Fruit fly (Drosophila melanogaster) whole organism, embryonic: ENCODE measurements around the gene Cp16.
A peak's percentile ranks its signal among the peaks of the same experiment; 100 is the strongest.

Experiments
- CG11456 ChIP-seq: fragments of 200-800 bp; sonication (Bioruptor generic); IDR thresholded peaks from 3 replicates; pipeline ENCODE4 v1.3.6; 2022; ENCODE audit warnings: missing biosample characterization, missing genetic modification characterization
- CG14014 ChIP-seq: fragments of 200-800 bp; sonication (Bioruptor generic); IDR thresholded peaks from 2 replicates; pipeline ENCODE4 v1.3.6; 2022; ENCODE audit warnings: missing biosample characterization, missing genetic modification characterization
- CG15479 ChIP-seq: fragments of 200-800 bp; sonication (Bioruptor generic); optimal IDR thresholded peaks from 3 replicates; lab custom pipeline; 2019; ENCODE audit warnings: missing biosample characterization, mild to moderate bottlenecking, missing genetic modification characterization, moderate library complexity
- CG15696 ChIP-seq: fragments of 200-800 bp; sonication (Bioruptor generic); optimal IDR thresholded peaks from 2 replicates; lab custom pipeline; 2019; ENCODE audit warnings: missing biosample characterization, mild to moderate bottlenecking, missing genetic modification characterization, moderate library complexity
- CG16813 ChIP-seq: fragments of 200-800 bp; sonication (Bioruptor generic); IDR thresholded peaks from 3 replicates; pipeline ENCODE4 v1.3.6; 2022; ENCODE audit warnings: missing biosample characterization, missing genetic modification characterization; ENCODE audit not compliant: partially characterized antibody
- CG30020 ChIP-seq: fragments of 200-800 bp; optimal IDR thresholded peaks from 2 replicates; lab custom pipeline; 2019; ENCODE audit warnings: missing biosample characterization, mild to moderate bottlenecking, missing genetic modification characterization, moderate library complexity
- CG31441 ChIP-seq: fragments of 200-800 bp; sonication (Bioruptor generic); IDR thresholded peaks from 2 replicates; pipeline ENCODE4 v1.3.6; 2022; ENCODE audit warnings: missing biosample characterization, missing genetic modification characterization
- CG32767 ChIP-seq: fragments of 200-800 bp; sonication (Bioruptor generic); IDR thresholded peaks from 2 replicates; pipeline ENCODE4 v1.3.6; 2022; ENCODE audit warnings: missing biosample characterization, missing genetic modification characterization
- CG33557 ChIP-seq: fragments of 200-800 bp; sonication (Bioruptor generic); optimal IDR thresholded peaks from 2 replicates; lab custom pipeline; 2019; ENCODE audit warnings: missing biosample characterization, mild to moderate bottlenecking, missing genetic modification characterization, moderate library complexity
- CG3407 ChIP-seq: fragments of 200-800 bp; sonication (Bioruptor generic); optimal IDR thresholded peaks from 2 replicates; lab custom pipeline; 2018; ENCODE audit warnings: missing biosample characterization, mild to moderate bottlenecking, missing genetic modification characterization
- CG7745 ChIP-seq: fragments of 200-800 bp; sonication (Bioruptor generic); optimal IDR thresholded peaks from 2 replicates; lab custom pipeline; 2018; ENCODE audit warnings: missing biosample characterization, mild to moderate bottlenecking, missing genetic modification characterization, moderate library complexity
- CG8388 ChIP-seq: fragments of 200-800 bp; sonication (Bioruptor generic); optimal IDR thresholded peaks from 2 replicates; lab custom pipeline; 2019; ENCODE audit warnings: missing biosample characterization, mild to moderate bottlenecking, missing genetic modification characterization, moderate library complexity
- CG8765 ChIP-seq: fragments of 200-800 bp; sonication (Bioruptor generic); IDR thresholded peaks from 2 replicates; pipeline ENCODE4 v1.3.6; 2022; ENCODE audit warnings: missing biosample characterization, missing genetic modification characterization
- CG9215 ChIP-seq: fragments of 200-800 bp; sonication (Bioruptor generic); IDR thresholded peaks from 2 replicates; pipeline ENCODE4 v1.3.6; 2022; ENCODE audit warnings: missing biosample characterization, missing genetic modification characterization
- CG9437 ChIP-seq: fragments of 200-800 bp; sonication (Bioruptor generic); optimal IDR thresholded peaks from 2 replicates; lab custom pipeline; 2018; ENCODE audit warnings: missing biosample characterization, mild to moderate bottlenecking, missing genetic modification characterization
- Chrac-16 ChIP-seq: fragments of 200-800 bp; sonication (Bioruptor generic); optimal IDR thresholded peaks from 3 replicates; lab custom pipeline; 2016; ENCODE audit warnings: missing biosample characterization, missing genetic modification characterization
- Dbx ChIP-seq: fragments of 200-800 bp; sonication (Bioruptor generic); IDR thresholded peaks from 3 replicates; pipeline ENCODE4 v1.3.6; 2022; ENCODE audit warnings: missing biosample characterization, missing genetic modification characterization
- Deaf1 ChIP-seq: fragments of 200-800 bp; optimal IDR thresholded peaks from 3 replicates; lab custom pipeline; 2019; ENCODE audit warnings: missing biosample characterization, mild to moderate bottlenecking, missing genetic modification characterization, moderate library complexity
- Gug ChIP-seq: fragments of 200-800 bp; sonication (Bioruptor generic); IDR thresholded peaks from 4 replicates; pipeline ENCODE4 v1.3.6; 2022; ENCODE audit warnings: missing biosample characterization, missing genetic modification characterization
- Myb ChIP-seq: fragments of 200-800 bp; sonication (Bioruptor generic); optimal IDR thresholded peaks from 2 replicates; lab custom pipeline; 2016; ENCODE audit warnings: missing biosample characterization, missing genetic modification characterization
- NC2β ChIP-seq: fragments of 200-800 bp; sonication (Bioruptor generic); optimal IDR thresholded peaks from 2 replicates; lab custom pipeline; 2016; ENCODE audit warnings: missing biosample characterization, missing genetic modification characterization
- Nf-YC ChIP-seq: fragments of 200-800 bp; optimal IDR thresholded peaks from 3 replicates; lab custom pipeline; 2019; ENCODE audit warnings: missing biosample characterization, mild to moderate bottlenecking, missing genetic modification characterization, moderate library complexity
- PHDP ChIP-seq: fragments of 200-800 bp; sonication (Bioruptor generic); optimal IDR thresholded peaks from 3 replicates; lab custom pipeline; 2018; ENCODE audit warnings: missing biosample characterization, mild to moderate bottlenecking, missing genetic modification characterization, moderate library complexity
- Six4 ChIP-seq: fragments of 200-800 bp; sonication (Bioruptor generic); optimal IDR thresholded peaks from 2 replicates; lab custom pipeline; 2016; ENCODE audit warnings: missing biosample characterization, missing genetic modification characterization
- Sry-β ChIP-seq: fragments of 200-800 bp; sonication (Bioruptor generic); optimal IDR thresholded peaks from 2 replicates; lab custom pipeline; 2018; ENCODE audit warnings: missing biosample characterization, mild to moderate bottlenecking, missing genetic modification characterization, moderate library complexity
- Xrp1 ChIP-seq: fragments of 200-800 bp; sonication (Bioruptor generic); IDR thresholded peaks from 2 replicates; pipeline ENCODE4 v1.3.6; 2022; ENCODE audit warnings: missing biosample characterization, missing genetic modification characterization
- bigmax ChIP-seq: fragments of 200-800 bp; sonication (Bioruptor generic); optimal IDR thresholded peaks from 2 replicates; lab custom pipeline; 2018; ENCODE audit warnings: missing biosample characterization, mild to moderate bottlenecking, missing genetic modification characterization
- chinmo ChIP-seq: fragments of 200-800 bp; sonication (Bioruptor generic); IDR thresholded peaks from 4 replicates; pipeline ENCODE4 v1.3.6; 2022; ENCODE audit warnings: missing biosample characterization, missing genetic modification characterization; ENCODE audit not compliant: partially characterized antibody
- ci ChIP-seq: fragments of 200-800 bp; sonication (Bioruptor generic); IDR thresholded peaks from 3 replicates; pipeline ENCODE4 v1.3.6; 2022; ENCODE audit warnings: missing biosample characterization, missing genetic modification characterization
- crol ChIP-seq: fragments of 200-800 bp; sonication (Bioruptor generic); IDR thresholded peaks from 2 replicates; pipeline ENCODE4 v1.3.6; 2022; ENCODE audit warnings: missing biosample characterization, missing genetic modification characterization
- cwo ChIP-seq: fragments of 200-800 bp; sonication (Bioruptor generic); optimal IDR thresholded peaks from 3 replicates; lab custom pipeline; 2017; ENCODE audit warnings: missing biosample characterization, missing genetic modification characterization, mild to moderate bottlenecking, moderate library complexity, missing genetic modification reagents
- eve ChIP-seq, 2 experiments: fragments of >200 bp; optimal IDR thresholded peaks; 2 replicates each; lab custom pipeline; 2017; ENCODE audit warnings: missing biosample characterization in 2 of 2, missing genetic modification characterization in 2 of 2
- exex ChIP-seq: fragments of 200-800 bp; sonication (Bioruptor generic); optimal IDR thresholded peaks from 4 replicates; lab custom pipeline; 2018; ENCODE audit warnings: missing biosample characterization, mild to moderate bottlenecking, missing genetic modification characterization, moderate library complexity
- gce ChIP-seq: fragments of 200-800 bp; sonication (Bioruptor generic); IDR thresholded peaks from 3 replicates; pipeline ENCODE4 v1.3.6; 2022; ENCODE audit warnings: missing biosample characterization, missing genetic modification characterization
- gcm2 ChIP-seq: fragments of 200-800 bp; sonication (Bioruptor generic); optimal IDR thresholded peaks from 2 replicates; lab custom pipeline; 2016; ENCODE audit warnings: missing biosample characterization, missing genetic modification characterization
- gem ChIP-seq: fragments of 200-800 bp; sonication (Bioruptor generic); optimal IDR thresholded peaks from 2 replicates; lab custom pipeline; 2019; ENCODE audit warnings: missing biosample characterization, mild to moderate bottlenecking, missing genetic modification characterization, moderate library complexity
- hb ChIP-seq: fragments of 200-800 bp; sonication (Bioruptor generic); IDR thresholded peaks from 3 replicates; pipeline ENCODE4 v1.3.6; 2022; ENCODE audit warnings: missing biosample characterization, missing genetic modification characterization; ENCODE audit not compliant: partially characterized antibody
- lab ChIP-seq: fragments of 200-800 bp; sonication (Bioruptor generic); optimal IDR thresholded peaks from 3 replicates; lab custom pipeline; 2017; ENCODE audit warnings: missing biosample characterization, missing genetic modification characterization, mild to moderate bottlenecking, moderate library complexity, missing genetic modification reagents
- lmd ChIP-seq: fragments of 200-800 bp; sonication (Bioruptor generic); IDR thresholded peaks from 2 replicates; pipeline ENCODE4 v1.3.6; 2022; ENCODE audit warnings: missing biosample characterization, missing genetic modification characterization
- maf-S ChIP-seq: fragments of 200-800 bp; sonication (Bioruptor generic); optimal IDR thresholded peaks from 2 replicates; lab custom pipeline; 2016; ENCODE audit warnings: missing biosample characterization, missing genetic modification characterization
- oc ChIP-seq: fragments of 200-800 bp; sonication (Bioruptor generic); optimal IDR thresholded peaks from 2 replicates; lab custom pipeline; 2018; ENCODE audit warnings: missing biosample characterization, mild to moderate bottlenecking, missing genetic modification characterization, moderate library complexity
- pho ChIP-seq: fragments of 200-800 bp; sonication (Bioruptor generic); optimal IDR thresholded peaks from 2 replicates; lab custom pipeline; 2016; ENCODE audit warnings: missing biosample characterization, missing genetic modification characterization
- pnt ChIP-seq: fragments of 200-800 bp; sonication (Bioruptor generic); optimal IDR thresholded peaks from 3 replicates; lab custom pipeline; 2016; ENCODE audit warnings: missing biosample characterization, missing genetic modification characterization
- salm ChIP-seq: fragments of 200-800 bp; sonication (Bioruptor generic); optimal IDR thresholded peaks from 2 replicates; lab custom pipeline; 2018; ENCODE audit warnings: missing biosample characterization, mild to moderate bottlenecking, missing genetic modification characterization
- sens ChIP-seq: fragments of 200-800 bp; sonication (Bioruptor generic); peaks from one replicate; lab custom pipeline; 2016; ENCODE audit warnings: missing biosample characterization, missing genetic modification characterization
- slbo ChIP-seq: fragments of 200-800 bp; sonication (Bioruptor generic); IDR thresholded peaks from 2 replicates; pipeline ENCODE4 v1.3.6; 2022; ENCODE audit warnings: missing biosample characterization, missing genetic modification characterization
- sug ChIP-seq: fragments of 200-800 bp; optimal IDR thresholded peaks from 2 replicates; lab custom pipeline; 2019; ENCODE audit warnings: missing biosample characterization, mild to moderate bottlenecking, missing genetic modification characterization, moderate library complexity
- tap ChIP-seq: fragments of 200-800 bp; optimal IDR thresholded peaks from 3 replicates; lab custom pipeline; 2019; ENCODE audit warnings: missing biosample characterization, mild to moderate bottlenecking, missing genetic modification characterization, moderate library complexity
- tna ChIP-seq: fragments of 200-800 bp; sonication (Bioruptor generic); IDR thresholded peaks from 2 replicates; pipeline ENCODE4 v1.3.6; 2022; ENCODE audit warnings: missing biosample characterization, missing genetic modification characterization; ENCODE audit not compliant: partially characterized antibody
- trem ChIP-seq: fragments of 200-800 bp; optimal IDR thresholded peaks from 3 replicates; lab custom pipeline; 2019; ENCODE audit warnings: missing biosample characterization, mild to moderate bottlenecking, missing genetic modification characterization, moderate library complexity
- zen2 ChIP-seq: fragments of 200-800 bp; sonication (Bioruptor generic); IDR thresholded peaks from 3 replicates; pipeline ENCODE4 v1.3.6; 2022; ENCODE audit warnings: missing biosample characterization, missing genetic modification characterization; ENCODE audit not compliant: partially characterized antibody

Cp16 gene

DNA sequence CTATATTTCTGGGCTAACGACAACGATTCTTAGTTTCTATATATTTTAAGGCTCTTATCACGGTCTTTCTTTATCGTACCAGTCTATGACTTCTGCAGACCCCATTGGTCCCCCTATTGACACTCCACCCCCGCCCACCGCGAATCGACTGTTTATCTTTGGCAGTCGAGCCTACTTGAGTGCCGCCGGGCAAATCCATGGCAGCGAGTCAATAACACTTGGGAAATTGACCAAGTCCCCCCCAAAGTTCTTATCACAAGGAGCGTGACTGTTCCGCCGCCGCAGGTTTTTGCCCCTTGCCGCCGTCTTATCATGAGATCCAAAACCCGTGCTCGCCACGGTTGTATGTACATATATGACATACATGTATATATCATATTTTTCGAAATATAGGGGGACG lies 32.1 kb upstream of the Cp16 start (continued):
- TF ChIP-seq CG14014 (GFP tag; lab: Robert Waterston, UW), result peak; percentile 29; the same call in 1 of the 2 replicates
- TF ChIP-seq CG9437, result no peak
- peak; percentile 15 for TF ChIP-seq CG3407
- no peak for TF ChIP-seq Chrac-16 (GFP tag; lab: Kevin White, UChicago)
- TF ChIP-seq tap (tag; lab: Kevin White, UChicago), result peak; percentile 1
- TF ChIP-seq Dbx (GFP tag; lab: Robert Waterston, UW), result 0 out of 3 replicates have a peak, but pooled peaks have one; percentile 11
- peak; percentile 83 for TF ChIP-seq crol
- peak; percentile 99 for TF ChIP-seq cwo
- TF ChIP-seq oc, result no peak
- TF ChIP-seq gcm2 (GFP tag; lab: Kevin White, UChicago), result no peak
- TF ChIP-seq gce (GFP tag; lab: Robert Waterston, UW), result peak; percentile 66; the same call in 2 of the 3 replicates
- peak; percentile 82 for TF ChIP-seq lab (GFP tag; lab: Kevin White, UChicago)
- TF ChIP-seq slbo (GFP tag; lab: Robert Waterston, UW), result no peak
- no peak for TF ChIP-seq CG31441 (GFP tag; lab: Robert Waterston, UW)
- peak; percentile 99 for TF ChIP-seq sug (tag; lab: Kevin White, UChicago)
- TF ChIP-seq NC2β (GFP tag; lab: Kevin White, UChicago), result no peak
- TF ChIP-seq Six4 (GFP tag; lab: Kevin White, UChicago), result no peak
- TF ChIP-seq CG15479 (GFP tag; lab: Kevin White, UChicago), result no peak
- TF ChIP-seq Nf-YC, result peak; percentile 89
- TF ChIP-seq Xrp1 (GFP tag; lab: Robert Waterston, UW), result peak; percentile 54
- no peak for TF ChIP-seq CG8765
- no peak for TF ChIP-seq pnt
- no peak for TF ChIP-seq eve (GFP tag; optimal IDR thresholded peaks at IDR 0.05; lab: Kevin White, UChicago)
- no peak for TF ChIP-seq CG8388 (GFP tag; lab: Kevin White, UChicago)
- no peak for TF ChIP-seq maf-S (GFP tag; lab: Kevin White, UChicago)
- TF ChIP-seq ci (GFP tag; lab: Robert Waterston, UW), result peak; percentile 41; the same call in 1 of the 3 replicates
- no peak for TF ChIP-seq CG9215
- no peak for TF ChIP-seq trem (tag; lab: Kevin White, UChicago)
- TF ChIP-seq CG15696 (tag; lab: Kevin White, UChicago), result peak; percentile 59
- peak; percentile 56 for TF ChIP-seq salm (tag; lab: Kevin White, UChicago)
- no peak for TF ChIP-seq chinmo (GFP tag; lab: Robert Waterston, UW)
- no peak for TF ChIP-seq hb
- no peak for TF ChIP-seq Deaf1 (tag; lab: Kevin White, UChicago)
- peak; percentile 83 for TF ChIP-seq exex
- TF ChIP-seq CG16813 (GFP tag; lab: Robert Waterston, UW), result no peak
- no peak for TF ChIP-seq zen2 (GFP tag; lab: Robert Waterston, UW)
- TF ChIP-seq CG32767 (GFP tag; lab: Robert Waterston, UW), result 0 out of 2 replicates have a peak, but pooled peaks have one; percentile 12
- TF ChIP-seq Myb, result no peak
- TF ChIP-seq lmd, result no peak
- no peak for TF ChIP-seq Sry-β
- TF ChIP-seq PHDP (tag; lab: Kevin White, UChicago), result no peak
- no peak for TF ChIP-seq pho (GFP tag; lab: Kevin White, UChicago)
- no peak for TF ChIP-seq Gug
- peak; percentile 50 for TF ChIP-seq CG33557 (GFP tag; lab: Kevin White, UChicago)
- peak; percentile 7 for TF ChIP-seq CG7745
- no peak for TF ChIP-seq CG30020 (tag; lab: Kevin White, UChicago)
- TF ChIP-seq gem (tag; lab: Kevin White, UChicago), result no peak
- TF ChIP-seq bigmax, result no peak
- TF ChIP-seq sens, result peak; percentile 48
- TF ChIP-seq CG11456 (GFP tag; lab: Robert Waterston, UW), result no peak
- 0 out of 2 replicates have a peak, but pooled peaks have one; percentile 7 for TF ChIP-seq tna (GFP tag; lab: Robert Waterston, UW)
